Fruit fly (Drosophila melanogaster) whole organism, pupa: ENCODE measurements around the gene CG33489.

Experiments used
- CG10348 ChIP-seq: fragments of 200-800 bp; sonication (Bioruptor generic); IDR thresholded peaks from 2 replicates; pipeline ENCODE4 v1.3.6; 2022; ENCODE audit warnings: missing biosample characterization, missing genetic modification characterization
- CG12605 ChIP-seq: fragments of 200-800 bp; sonication (Bioruptor generic); IDR thresholded peaks from 2 replicates; pipeline ENCODE4 v1.3.6; 2022; ENCODE audit warnings: missing biosample characterization, missing genetic modification characterization
- CG13204 ChIP-seq: fragments of 200-800 bp; sonication (Bioruptor generic); optimal IDR thresholded peaks from 2 replicates; lab custom pipeline; 2018; ENCODE audit warnings: missing biosample characterization, mild to moderate bottlenecking, missing genetic modification characterization, moderate library complexity
- CG14655 ChIP-seq: fragments of 200-800 bp; sonication (Bioruptor generic); optimal IDR thresholded peaks from 3 replicates; lab custom pipeline; 2017; ENCODE audit warnings: mild to moderate bottlenecking, missing biosample characterization, missing genetic modification reagents, missing genetic modification characterization
- CG15710 ChIP-seq: fragments of 200-800 bp; sonication (Bioruptor generic); optimal IDR thresholded peaks from 2 replicates; lab custom pipeline; 2018; ENCODE audit warnings: missing biosample characterization, mild to moderate bottlenecking, missing genetic modification characterization, moderate library complexity
- CG17806 ChIP-seq: fragments of 200-800 bp; sonication (Bioruptor generic); optimal IDR thresholded peaks from 2 replicates; lab custom pipeline; 2018; ENCODE audit warnings: missing biosample characterization, mild to moderate bottlenecking, missing genetic modification characterization, moderate library complexity
- CG32121 ChIP-seq: fragments of 200-800 bp; sonication (Bioruptor generic); IDR thresholded peaks from 2 replicates; pipeline ENCODE4 v1.3.6; 2022; ENCODE audit warnings: missing biosample characterization, missing genetic modification characterization
- CG34367 ChIP-seq: fragments of 200-800 bp; sonication (Bioruptor generic); optimal IDR thresholded peaks from 2 replicates; lab custom pipeline; 2018; ENCODE audit warnings: missing biosample characterization, mild to moderate bottlenecking, missing genetic modification characterization
- CG4496 ChIP-seq: fragments of 200-800 bp; sonication (Bioruptor generic); IDR thresholded peaks from 3 replicates; pipeline ENCODE4 v1.3.6; 2022; ENCODE audit warnings: missing biosample characterization, missing genetic modification characterization
- CG8159 ChIP-seq: fragments of 200-800 bp; sonication (Bioruptor generic); optimal IDR thresholded peaks from 3 replicates; lab custom pipeline; 2018; ENCODE audit warnings: missing biosample characterization, mild to moderate bottlenecking, missing genetic modification characterization, moderate library complexity
- CG8301 ChIP-seq: fragments of 200-800 bp; sonication (Bioruptor generic); optimal IDR thresholded peaks from 2 replicates; lab custom pipeline; 2018; ENCODE audit warnings: missing biosample characterization, mild to moderate bottlenecking, missing genetic modification characterization
- CG9948 ChIP-seq: fragments of 200-800 bp; sonication (Bioruptor generic); optimal IDR thresholded peaks from 2 replicates; lab custom pipeline; 2018; ENCODE audit warnings: missing biosample characterization, mild to moderate bottlenecking, missing genetic modification characterization, moderate library complexity
- D1 ChIP-seq: fragments of 200-800 bp; sonication (Bioruptor generic); optimal IDR thresholded peaks from 2 replicates; lab custom pipeline; 2018; ENCODE audit warnings: missing biosample characterization, mild to moderate bottlenecking, missing genetic modification characterization, moderate library complexity
- EcR ChIP-seq: fragments of 200-800 bp; sonication (Bioruptor generic); optimal IDR thresholded peaks from 3 replicates; lab custom pipeline; 2019; ENCODE audit warnings: missing biosample characterization, missing genetic modification characterization, mild to moderate bottlenecking, moderate library complexity, missing genetic modification reagents
- Ets98B ChIP-seq: fragments of 200-800 bp; sonication (Bioruptor generic); IDR thresholded peaks from 2 replicates; pipeline ENCODE4 v1.3.6; 2022; ENCODE audit warnings: missing biosample characterization, missing genetic modification characterization
- Pif1A ChIP-seq: fragments of 200-800 bp; sonication (Bioruptor generic); optimal IDR thresholded peaks from 3 replicates; lab custom pipeline; 2016; ENCODE audit warnings: missing biosample characterization, missing genetic modification characterization
- Pif1B ChIP-seq: fragments of 200-800 bp; sonication (Bioruptor generic); optimal IDR thresholded peaks from 3 replicates; lab custom pipeline; 2016; ENCODE audit warnings: missing biosample characterization, missing genetic modification characterization
- Snoo ChIP-seq: fragments of 200-800 bp; sonication (Bioruptor generic); optimal IDR thresholded peaks from 3 replicates; lab custom pipeline; 2017; ENCODE audit warnings: missing biosample characterization, mild to moderate bottlenecking, missing genetic modification characterization, inconsistent platforms
- fd96Ca ChIP-seq: fragments of 200-800 bp; sonication (Bioruptor generic); IDR thresholded peaks from 3 replicates; pipeline ENCODE4 v1.3.6; 2022; ENCODE audit warnings: missing biosample characterization, missing genetic modification characterization
- gl ChIP-seq: fragments of 200-800 bp; sonication (Bioruptor generic); optimal IDR thresholded peaks from 2 replicates; lab custom pipeline; 2018; ENCODE audit warnings: missing biosample characterization, mild to moderate bottlenecking, missing genetic modification characterization
- rn ChIP-seq: fragments of 200-800 bp; sonication (Bioruptor generic); IDR thresholded peaks from 2 replicates; pipeline ENCODE4 v1.3.6; 2022; ENCODE audit warnings: missing biosample characterization, missing genetic modification characterization

CG33489 gene

dm6 chr3L:11620001-11620400, 43.2 kb upstream of the CG33489 start, which contains the start of gene Muc68Ca:
Gene Muc68Ca, minus strand, starts transcription at chr3L:11620101.
- TF ChIP-seq Pif1A (GFP tag; lab: Kevin White, UChicago) (no peak), fd96Ca (GFP tag; lab: Robert Waterston, UW) (no peak), Pif1B (GFP tag; lab: Kevin White, UChicago) (no peak), CG34367 (tag; lab: Kevin White, UChicago) (no peak), CG9948 (tag; lab: Kevin White, UChicago) (no peak), CG17806 (tag; lab: Kevin White, UChicago) (no peak)

dm6 chr3L:11609835-11610234, 33.0 kb upstream of the CG33489 start, which contains the start of gene CG42832:
Gene CG42832, plus strand, starts transcription at chr3L:11610135.
- TF ChIP-seq CG14655 (GFP tag; lab: Kevin White, UChicago) = no peak
- TF ChIP-seq CG15710 = no peak
- TF ChIP-seq Pif1A (GFP tag; lab: Kevin White, UChicago) = no peak
- no peak for TF ChIP-seq CG34367 (tag; lab: Kevin White, UChicago)
- no peak for TF ChIP-seq CG4496 (GFP tag; lab: Robert Waterston, UW)
- no peak for TF ChIP-seq D1
- TF ChIP-seq Pif1B (GFP tag; lab: Kevin White, UChicago) = no peak
- no peak for TF ChIP-seq CG17806 (tag; lab: Kevin White, UChicago)
- TF ChIP-seq CG8301 (tag; lab: Kevin White, UChicago) = no peak
- no peak for TF ChIP-seq Ets98B (GFP tag; lab: Robert Waterston, UW)

dm6 chr3L:11609153-11609809, 32.4 kb upstream of the CG33489 start, which contains the start of gene Duba:
Gene Duba, minus strand, starts transcription at chr3L:11609465.
- TF ChIP-seq D1 = peak; percentile 18
- TF ChIP-seq CG9948 (tag; lab: Kevin White, UChicago) = no peak
- peak; percentile 9 for TF ChIP-seq CG15710

dm6 chr3L:11604227-11604626, 27.4 kb upstream of the CG33489 start:
- TF ChIP-seq gl = no peak
- TF ChIP-seq Pif1B (GFP tag; lab: Kevin White, UChicago) = no peak
- no peak for TF ChIP-seq CG15710
- no peak for TF ChIP-seq D1
- TF ChIP-seq Snoo (tag; lab: Kevin White, UChicago) = no peak
- no peak for TF ChIP-seq CG10348 (GFP tag; lab: Robert Waterston, UW)
- no peak for TF ChIP-seq Pif1A (GFP tag; lab: Kevin White, UChicago)
- TF ChIP-seq CG13204 (GFP tag; lab: Kevin White, UChicago) = no peak
- TF ChIP-seq fd96Ca (GFP tag; lab: Robert Waterston, UW) = no peak
- TF ChIP-seq CG34367 (tag; lab: Kevin White, UChicago) = no peak
- no peak for TF ChIP-seq CG12605

dm6 chr3L:11602040-11602439, 25.2 kb upstream of the CG33489 start:
- no peak for TF ChIP-seq CG17806 (tag; lab: Kevin White, UChicago)
- no peak for TF ChIP-seq gl
- TF ChIP-seq Pif1B (GFP tag; lab: Kevin White, UChicago) = no peak
- TF ChIP-seq EcR (GFP tag; lab: Kevin White, UChicago) = no peak
- no peak for TF ChIP-seq CG13204 (GFP tag; lab: Kevin White, UChicago)
- no peak for TF ChIP-seq fd96Ca (GFP tag; lab: Robert Waterston, UW)
- TF ChIP-seq CG34367 (tag; lab: Kevin White, UChicago) = no peak
- no peak for TF ChIP-seq D1
- TF ChIP-seq CG8159 (tag; lab: Kevin White, UChicago) = no peak
- no peak for TF ChIP-seq CG4496 (GFP tag; lab: Robert Waterston, UW)
- no peak for TF ChIP-seq rn
- no peak for TF ChIP-seq CG12605
- no peak for TF ChIP-seq CG8301 (tag; lab: Kevin White, UChicago)
- no peak for TF ChIP-seq CG9948 (tag; lab: Kevin White, UChicago)

- TF ChIP-seq CG13204 (GFP tag; lab: Kevin White, UChicago) (no peak), rn (no peak), fd96Ca (GFP tag; lab: Robert Waterston, UW) (0 out of 3 replicates have a peak, but pooled peaks have one; percentile 16), CG32121 (GFP tag; lab: Robert Waterston, UW) (peak; percentile 28; the same call in 1 of the 2 replicates), CG4496 (GFP tag; lab: Robert Waterston, UW) (peak; percentile 44; the same call in 1 of the 3 replicates), CG17806 (tag; lab: Kevin White, UChicago) (no peak), CG15710 (no peak), Ets98B (GFP tag; lab: Robert Waterston, UW) (0 out of 2 replicates have a peak, but pooled peaks have one; percentile 8), CG8159 (tag; lab: Kevin White, UChicago) (no peak), gl (no peak), D1 (no peak), Snoo (tag; lab: Kevin White, UChicago) (no peak), CG12605 (no peak)
- TF ChIP-seq, all 21 proteins: peak for 4
These were observed 24.3 kb upstream of the CG33489 start for dm6 chr3L:11601133-11601532.
